Worm (Caenorhabditis elegans) whole organism, L3 larva: ENCODE measurements around the gene srb-3.

Source experiments
- ceh-16 ChIP-seq: sonication (generic microtip); optimal IDR thresholded peaks from 2 replicates; lab custom pipeline; 2017; ENCODE audit warnings: missing biosample characterization, missing genetic modification characterization
- ceh-82 ChIP-seq: fragments of 150-350 bp; optimal IDR thresholded peaks from 2 replicates; lab custom pipeline; 2014; ENCODE audit warnings: missing biosample characterization, missing genetic modification characterization
- nhr-25 ChIP-seq: sonication (generic microtip); optimal IDR thresholded peaks from 2 replicates; lab custom pipeline; 2017; ENCODE audit warnings: missing biosample characterization, missing genetic modification characterization
- nhr-77 ChIP-seq: fragments of 150-350 bp; optimal IDR thresholded peaks from 2 replicates; lab custom pipeline; 2014; ENCODE audit warnings: missing biosample characterization, missing genetic modification characterization
- unc-62 ChIP-seq: fragments of 150-350 bp; sonication (generic microtip); optimal IDR thresholded peaks from 4 replicates; lab custom pipeline; 2014; ENCODE audit warnings: missing biosample characterization, missing genetic modification reagents, missing genetic modification characterization

- TF ChIP-seq unc-62 (GFP tag; lab: Kevin White, UChicago) (no peak), ceh-82 (tag; lab: Kevin White, UChicago) (no peak), ceh-16 (tag; lab: Kevin White, UChicago) (no peak), nhr-77 (tag; lab: Kevin White, UChicago) (no peak), nhr-25 (tag; lab: Kevin White, UChicago) (no peak)
These were observed 45.3 kb upstream of the srb-3 start, which contains the start of gene C34F11.2 for ce11 chrII:5211970-5212369.
